Fruit fly (Drosophila melanogaster) ovary, adult (tissue): Measurements from ENCODE around the gene emb.

Experiments
- CG17801 ChIP-seq: fragments of 200-800 bp; optimal IDR thresholded peaks from 2 replicates; lab custom pipeline; 2019; ENCODE audit warnings: missing biosample characterization, mild to moderate bottlenecking, missing genetic modification characterization, moderate library complexity; ENCODE audit not compliant: partially characterized antibody

The emb gene

DNA sequence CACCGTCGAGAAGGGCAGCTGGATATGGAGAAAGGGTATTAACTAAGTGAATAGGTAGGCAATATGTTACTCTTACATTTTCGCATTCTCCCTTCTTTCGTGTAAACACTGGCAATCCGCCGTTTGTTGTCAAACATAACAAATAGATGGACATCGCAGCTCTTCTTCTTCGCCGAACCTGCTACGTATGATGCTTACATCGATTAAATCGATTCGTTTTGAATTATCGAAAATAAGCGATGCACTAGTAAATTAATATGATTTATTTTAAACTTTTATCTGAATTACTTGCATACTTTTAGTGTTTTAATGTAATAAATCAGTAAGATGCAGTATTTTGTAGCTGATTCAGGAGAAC lies 466 bp upstream of the emb start, which contains the start of gene fy:
Gene fy, minus strand, starts transcription at position 353 of the 358 bp plus-strand sequence.
- TF ChIP-seq CG17801 (GFP tag; lab: Kevin White, UChicago): no peak

DNA sequence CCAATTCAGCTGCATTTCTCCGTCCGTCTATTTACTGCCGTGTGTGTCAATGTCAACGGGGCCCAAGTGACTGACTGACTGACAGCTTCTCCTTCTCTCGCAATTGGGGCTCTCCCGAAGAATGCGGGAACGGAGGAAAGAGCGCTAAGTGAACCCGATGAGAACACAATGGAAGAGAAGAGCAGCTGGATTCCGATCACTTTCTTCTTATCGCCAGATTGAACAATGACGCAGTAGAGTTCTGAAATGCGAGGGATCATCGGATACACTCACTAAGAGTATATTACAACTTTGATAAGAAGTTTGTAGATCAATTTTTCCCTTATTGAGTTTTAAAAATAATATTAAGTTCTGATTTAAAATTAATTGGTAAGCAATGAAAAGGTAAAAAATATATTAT lies 8.2 kb downstream of the emb start, which contains the start of gene Naglu:
Gene Naglu, minus strand, starts transcription at position 339 of the 400 bp plus-strand sequence.
- TF ChIP-seq CG17801 (GFP tag; lab: Kevin White, UChicago): no peak

DNA sequence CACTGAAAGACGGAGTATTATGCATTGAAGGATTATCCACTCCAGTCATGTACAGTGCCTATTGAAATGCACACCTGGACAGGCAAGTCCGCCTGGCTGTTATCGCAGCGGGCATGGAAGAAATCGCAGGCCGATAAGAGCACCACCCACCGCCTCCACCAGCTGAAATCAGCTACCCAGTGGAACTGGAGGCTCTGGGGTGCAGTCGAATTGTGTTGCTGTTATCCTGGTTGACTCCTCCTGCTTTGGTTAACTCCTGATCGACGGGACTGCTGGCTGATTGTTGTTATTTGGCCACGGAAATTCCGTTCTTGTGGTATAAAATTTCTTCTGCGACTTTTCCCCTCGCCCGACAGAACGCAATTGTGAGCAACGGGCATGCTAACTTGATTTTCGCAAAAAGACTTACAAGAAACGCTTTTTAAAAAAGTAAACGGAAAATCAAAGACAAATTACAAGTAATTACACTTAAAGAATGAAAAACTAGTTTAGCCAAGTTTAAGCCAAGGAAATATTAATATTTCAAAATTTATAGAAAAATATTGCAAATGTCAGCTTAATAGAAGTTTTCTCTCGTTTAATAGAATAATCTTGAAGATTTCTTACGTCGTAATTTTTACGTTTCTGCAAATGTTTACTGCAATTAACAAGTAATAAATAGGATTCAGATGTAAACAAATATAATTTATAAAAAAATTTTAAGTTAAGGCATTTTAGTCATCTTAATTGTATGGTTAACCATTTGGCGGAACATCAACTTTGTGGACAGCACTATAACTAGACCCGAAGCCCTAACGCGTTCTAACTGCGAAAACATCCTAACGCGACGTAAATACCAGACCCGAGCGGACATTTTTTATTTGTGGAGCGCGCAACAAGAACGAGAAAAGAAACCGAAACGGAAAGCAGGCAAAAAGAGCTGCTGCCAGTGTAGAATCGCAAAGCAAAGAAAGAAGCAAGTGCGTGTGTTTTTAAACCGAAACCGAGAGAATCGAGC lies 11.8 kb downstream of the emb start, which contains the start of the genes CG13398 and Akap200:
Gene CG13398, minus strand, starts transcription at position 370 of the 997 bp plus-strand sequence.
Gene Akap200, plus strand, starts transcription at position 804 of the 997 bp plus-strand sequence.
- TF ChIP-seq CG17801 (GFP tag; lab: Kevin White, UChicago): peak; percentile 70

DNA sequence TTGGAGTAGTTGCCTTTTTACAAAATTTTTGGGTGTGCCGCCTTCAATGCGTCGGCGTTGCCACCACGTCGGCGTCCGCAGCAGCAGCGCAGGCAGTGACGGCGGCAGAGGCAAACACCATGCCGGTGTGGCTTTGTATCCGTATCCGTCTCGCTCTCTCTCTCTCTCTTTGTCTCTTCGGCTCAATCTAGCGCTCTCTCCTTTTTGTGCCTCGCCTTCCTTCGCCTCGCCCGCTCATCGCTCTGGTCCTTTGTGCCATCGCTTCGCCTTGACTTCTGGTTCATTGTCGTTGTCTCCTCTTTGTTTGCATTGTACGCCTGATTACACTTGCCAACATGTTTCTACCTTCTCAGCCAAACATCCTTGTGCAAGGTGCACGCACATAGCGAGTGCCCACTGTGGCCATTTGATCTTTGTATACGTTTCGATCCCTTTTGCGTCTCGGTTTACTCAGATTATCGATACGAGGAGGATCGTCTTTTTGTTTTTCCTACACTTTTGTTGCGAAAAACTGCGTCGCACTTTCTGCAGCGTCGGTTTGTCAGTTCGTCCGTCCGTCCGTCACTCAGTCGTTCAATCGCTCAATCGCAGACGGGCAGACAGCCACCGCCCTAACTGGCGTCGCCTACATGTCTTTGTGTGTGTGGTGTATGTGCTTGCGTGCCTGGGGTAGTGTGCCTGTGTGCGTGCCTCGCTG lies 13.1 kb downstream of the emb start:
- TF ChIP-seq CG17801 (GFP tag; lab: Kevin White, UChicago): peak; percentile 41

DNA sequence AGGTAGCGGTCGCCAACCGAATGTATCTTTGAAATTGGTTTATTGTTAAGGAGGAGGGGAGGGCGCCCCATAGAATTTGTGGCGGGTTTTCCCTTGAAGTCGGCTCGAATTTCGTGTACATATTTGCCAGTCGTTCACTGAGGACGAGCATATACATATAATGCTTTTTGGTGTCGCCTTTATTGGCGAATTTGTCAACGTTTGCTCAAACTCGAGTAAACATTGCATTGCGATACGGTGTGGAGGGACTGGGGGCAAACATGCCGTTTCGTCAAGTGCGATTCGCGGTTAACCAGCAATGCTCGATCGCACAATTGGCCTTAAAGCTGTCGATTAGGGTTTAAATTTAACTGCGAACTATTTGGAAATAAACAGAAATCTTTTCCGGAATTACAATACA lies 14.2 kb downstream of the emb start:
- TF ChIP-seq CG17801 (GFP tag; lab: Kevin White, UChicago): no peak

DNA sequence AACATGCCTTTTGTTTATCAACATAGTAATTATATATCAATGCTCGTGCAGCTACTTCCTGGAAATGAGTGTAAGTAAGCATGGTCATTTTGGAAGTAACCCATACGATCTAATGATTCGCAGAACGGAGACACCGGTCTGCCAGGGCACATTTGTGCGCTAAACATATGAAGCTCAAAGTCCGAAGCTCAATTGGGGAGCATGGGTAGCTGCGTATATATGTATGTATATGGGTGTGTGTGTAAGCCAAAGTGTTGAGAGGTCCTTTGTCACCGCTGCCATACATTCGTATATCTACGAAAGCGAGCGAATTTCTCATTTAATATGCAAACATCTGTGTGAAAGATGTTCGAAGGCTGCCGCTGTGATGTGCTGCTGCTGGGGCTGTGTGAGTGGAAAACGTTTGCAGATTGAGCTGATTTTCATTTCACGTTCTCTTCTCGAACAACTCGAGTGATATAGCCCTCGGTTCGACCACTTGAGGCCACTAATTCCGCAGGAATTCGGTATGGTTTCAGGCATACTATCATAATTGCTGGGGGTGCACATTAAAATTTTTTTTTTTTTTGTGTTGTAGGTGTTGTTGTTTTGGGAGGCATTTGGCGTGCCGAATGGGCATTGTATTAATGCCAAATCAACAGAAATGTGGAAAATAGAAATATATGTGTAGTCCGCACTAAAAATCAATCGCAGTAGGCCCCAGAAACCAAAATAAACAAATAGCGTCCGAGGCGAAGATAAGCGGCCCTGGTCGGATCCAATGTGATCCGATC lies 14.9 kb downstream of the emb start:
- TF ChIP-seq CG17801 (GFP tag; lab: Kevin White, UChicago): no peak

DNA sequence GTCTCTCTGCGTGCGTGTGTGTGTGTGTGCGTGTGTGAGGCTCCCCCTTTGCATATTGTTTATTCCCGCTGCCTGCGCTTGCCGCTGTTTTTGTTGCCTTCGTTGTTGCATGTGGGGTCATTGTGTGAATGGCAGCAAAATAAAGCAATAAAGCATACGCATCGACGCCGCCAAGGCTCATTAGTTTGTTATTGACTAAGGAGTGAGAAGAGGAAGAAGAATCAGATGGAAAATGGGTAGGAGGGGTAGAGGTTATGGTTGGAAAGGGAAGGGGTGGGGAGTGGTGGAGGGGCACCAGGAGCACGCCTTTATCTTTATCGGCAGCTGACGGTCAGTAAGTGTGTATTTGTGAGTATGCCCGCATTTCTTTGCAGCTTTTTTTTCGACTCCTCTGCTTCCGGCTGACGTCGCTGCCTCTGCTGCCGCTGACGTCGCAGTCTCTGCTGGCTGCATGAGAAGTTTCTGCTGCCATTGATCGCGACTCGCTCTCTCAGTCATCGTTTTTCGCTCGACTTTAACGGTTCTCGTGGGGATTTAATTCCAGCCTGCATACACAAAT lies 16.1 kb downstream of the emb start:
- no peak for TF ChIP-seq CG17801 (GFP tag; lab: Kevin White, UChicago)

DNA sequence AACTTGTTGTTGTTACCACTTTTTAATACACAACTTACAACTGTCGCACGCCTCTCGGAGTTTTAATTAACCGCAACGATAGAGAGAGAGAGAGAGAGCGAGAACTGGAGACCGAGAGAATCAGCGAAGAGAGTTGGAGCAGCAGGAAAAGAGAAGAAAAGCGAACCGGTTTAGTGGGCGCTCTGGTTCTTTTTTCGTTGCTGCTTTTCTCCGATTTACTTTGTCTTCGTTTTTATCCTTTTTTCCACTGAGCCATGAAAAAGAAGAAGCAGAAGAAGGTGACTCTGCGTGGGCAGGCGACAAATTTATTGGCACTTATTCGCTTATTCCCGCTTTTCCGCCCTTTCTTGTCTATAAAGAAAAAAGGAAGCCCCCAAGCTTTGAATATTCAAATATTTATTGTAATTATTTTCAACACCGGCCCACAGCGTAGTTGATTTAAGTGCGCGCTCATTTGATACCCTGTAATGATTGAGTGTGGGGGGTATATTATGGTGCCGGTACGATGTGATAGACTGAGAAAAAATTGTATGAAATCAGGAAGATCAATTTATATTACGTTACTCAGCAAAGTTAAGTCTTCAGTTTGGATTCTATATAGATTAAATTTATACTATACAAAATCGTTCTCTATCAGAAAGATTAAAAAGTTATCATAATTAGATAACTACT lies 17.0 kb downstream of the emb start:
- no peak for TF ChIP-seq CG17801 (GFP tag; lab: Kevin White, UChicago)

DNA sequence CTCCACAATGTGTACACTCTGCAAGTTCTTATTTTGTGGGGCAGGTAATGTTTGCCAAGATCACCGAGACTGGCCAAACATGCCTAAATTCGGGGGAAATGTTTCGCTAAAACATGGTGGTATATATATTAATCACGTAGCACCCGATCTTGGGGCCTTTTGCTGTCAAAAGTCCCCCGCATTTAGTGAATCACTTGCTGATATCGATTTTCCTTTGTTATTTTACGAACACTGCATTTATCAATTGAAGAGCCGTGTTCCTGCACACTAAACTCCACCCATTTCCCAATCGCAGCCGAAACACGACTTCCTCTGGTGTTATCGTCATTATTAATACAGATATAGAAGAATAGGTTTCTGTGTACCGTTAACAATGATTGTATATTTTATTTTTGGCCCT lies 18.3 kb downstream of the emb start:
- no peak for TF ChIP-seq CG17801 (GFP tag; lab: Kevin White, UChicago)

DNA sequence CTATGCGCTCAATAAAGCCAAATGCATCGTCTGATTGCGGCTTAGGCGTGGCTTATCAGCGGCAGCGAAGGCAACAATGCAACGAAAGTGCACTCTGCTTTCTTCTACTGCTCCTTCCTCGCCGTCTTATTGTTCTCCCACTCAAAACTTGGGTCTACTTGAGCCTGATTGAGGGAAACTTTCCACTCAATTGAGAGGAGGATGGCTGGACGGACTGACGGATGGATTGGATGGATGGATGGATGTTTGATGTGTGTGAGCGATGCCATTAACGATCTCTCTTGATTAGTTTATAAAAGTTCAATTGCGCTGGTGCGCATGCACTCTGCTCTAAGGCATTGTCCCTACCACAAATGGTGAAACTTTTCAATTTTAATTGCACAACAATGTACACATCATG lies 19.7 kb downstream of the emb start:
- no peak for TF ChIP-seq CG17801 (GFP tag; lab: Kevin White, UChicago)

DNA sequence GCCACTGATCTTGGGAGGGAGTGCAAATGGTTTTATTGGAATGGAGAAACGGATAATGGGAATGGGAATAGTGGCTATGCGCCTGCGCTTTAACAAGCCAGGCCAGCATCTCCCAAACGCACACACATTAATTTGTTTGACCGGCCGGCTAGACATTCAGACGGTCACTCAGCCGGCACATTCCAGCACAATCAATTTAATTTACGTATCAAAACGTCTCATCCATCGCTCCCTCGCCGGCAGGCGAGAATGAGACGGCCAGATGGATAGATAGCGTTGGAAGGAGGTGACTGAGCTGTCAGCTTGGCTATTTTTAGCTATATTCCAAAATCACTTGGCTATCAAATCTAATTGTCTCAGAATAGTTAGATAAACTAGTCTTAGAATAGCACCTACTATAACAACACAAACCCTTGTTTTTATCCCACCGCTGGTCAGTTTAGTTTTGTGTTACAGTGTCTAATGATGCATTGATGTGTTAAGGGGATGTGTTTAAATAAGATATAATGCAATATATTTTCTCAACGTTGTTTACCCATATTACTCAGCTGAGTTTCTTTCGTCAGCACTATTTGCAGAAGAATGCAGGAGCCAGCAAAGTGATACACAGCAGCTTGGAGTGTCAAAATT lies 20.2 kb downstream of the emb start:
- TF ChIP-seq CG17801 (GFP tag; lab: Kevin White, UChicago): no peak

DNA sequence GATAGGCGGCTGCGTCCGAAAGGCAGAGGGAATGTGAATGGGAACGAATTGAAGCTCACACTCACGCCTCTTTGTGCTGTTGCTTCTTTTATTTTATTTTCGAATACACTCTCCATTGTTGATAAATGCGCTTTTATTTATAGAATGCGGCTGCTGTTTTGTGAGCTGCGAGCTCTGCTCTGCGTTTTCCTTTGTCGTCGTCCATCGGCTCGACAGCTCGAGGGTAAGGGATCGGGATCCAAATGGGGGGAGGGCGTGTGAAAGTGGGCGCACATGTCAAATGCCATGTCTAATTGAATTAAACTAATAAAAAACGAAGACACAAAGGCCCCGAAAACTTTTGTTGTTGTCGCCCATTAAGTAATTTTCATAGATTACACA lies 20.7 kb downstream of the emb start:
- no peak for TF ChIP-seq CG17801 (GFP tag; lab: Kevin White, UChicago)

DNA sequence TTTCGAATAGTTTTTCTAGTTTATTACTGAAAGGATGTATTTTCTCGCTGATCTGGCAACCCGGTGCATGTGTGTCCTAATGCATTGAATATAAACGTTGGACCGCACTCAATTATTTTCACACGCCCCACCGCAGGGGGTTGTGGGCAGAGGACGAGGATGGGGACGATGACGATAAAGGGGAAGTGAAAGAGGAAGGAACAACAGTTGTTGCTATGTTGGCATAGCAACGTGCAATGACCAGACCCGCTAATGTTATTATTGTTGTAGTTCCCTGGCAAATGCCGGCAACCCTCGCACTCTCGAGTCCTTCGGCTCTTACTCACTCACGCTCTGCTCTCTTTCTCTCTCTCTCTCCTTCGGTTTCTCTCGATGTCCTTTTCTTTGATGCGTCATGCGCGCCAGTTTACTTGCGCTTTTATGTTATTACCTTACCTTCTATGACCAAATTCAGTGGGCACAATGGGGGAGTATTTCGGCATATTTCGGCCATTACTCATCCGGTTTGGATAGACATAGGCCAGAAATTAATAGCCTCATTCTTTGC lies 21.4 kb downstream of the emb start:
- no peak for TF ChIP-seq CG17801 (GFP tag; lab: Kevin White, UChicago)
